Worm (Caenorhabditis elegans): Measurements from ENCODE around the gene Y55H10A.2.
A peak's percentile ranks its signal among the peaks of the same experiment; 100 is the strongest.
"Not testable (repeated sequence)": the region's sequence is repeated elsewhere in the genome, so short reads cannot be mapped to it uniquely, and the experiment has no call there.

Gene Y55H10A.2

ce11 chrIV:3363221-3363620 is at the start of gene Y55H10A.2:
Y55H10A.2 (plus strand) TSS chrIV:3363521.
- no peak for TF ChIP-seq ref-1 (GFP tag; conservative IDR thresholded peaks at IDR 0.05)
- TF ChIP-seq ztf-23 (GFP tag; IDR thresholded peaks at IDR 0.05): no peak
- no peak for TF ChIP-seq flt-1 (GFP tag; IDR thresholded peaks at IDR 0.05)
- no peak for TF ChIP-seq cog-1 (tag; optimal IDR thresholded peaks at IDR 0.05)
- no peak for TF ChIP-seq T22C8.4 (GFP tag; IDR thresholded peaks at IDR 0.05)
- no peak for TF ChIP-seq ztf-29 (GFP tag; IDR thresholded peaks at IDR 0.05)
- TF ChIP-seq tab-1 (GFP tag; IDR thresholded peaks at IDR 0.05): no peak

DNA sequence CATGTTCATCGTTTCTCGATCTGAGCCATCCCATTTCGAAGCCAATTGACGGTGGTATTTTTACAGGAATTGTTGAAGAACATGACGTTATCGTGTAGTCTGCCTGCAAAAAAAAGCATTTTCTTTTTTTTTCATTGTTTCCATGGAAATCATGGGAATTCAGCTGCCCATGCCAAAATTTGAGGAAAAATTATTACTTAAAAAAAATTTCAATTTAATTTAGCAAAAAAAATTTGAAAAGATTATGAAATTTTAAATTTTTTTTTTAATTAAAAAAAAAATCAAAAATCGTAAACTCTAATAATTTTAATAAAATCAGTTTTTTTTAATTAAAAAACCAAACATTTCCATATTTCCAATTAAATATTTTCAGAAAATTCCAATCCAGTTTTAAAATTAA is 31.6 kb upstream of the Y55H10A.2 start, which contains the start of gene F42A6.5:
Gene F42A6.5, minus strand, starts transcription at position 101 of the 400 bp plus-strand sequence.
- TF ChIP-seq T22C8.4 (GFP tag; IDR thresholded peaks at IDR 0.05); flt-1 (GFP tag; IDR thresholded peaks at IDR 0.05); cog-1 (tag; optimal IDR thresholded peaks at IDR 0.05): not testable (repeated sequence)

DNA sequence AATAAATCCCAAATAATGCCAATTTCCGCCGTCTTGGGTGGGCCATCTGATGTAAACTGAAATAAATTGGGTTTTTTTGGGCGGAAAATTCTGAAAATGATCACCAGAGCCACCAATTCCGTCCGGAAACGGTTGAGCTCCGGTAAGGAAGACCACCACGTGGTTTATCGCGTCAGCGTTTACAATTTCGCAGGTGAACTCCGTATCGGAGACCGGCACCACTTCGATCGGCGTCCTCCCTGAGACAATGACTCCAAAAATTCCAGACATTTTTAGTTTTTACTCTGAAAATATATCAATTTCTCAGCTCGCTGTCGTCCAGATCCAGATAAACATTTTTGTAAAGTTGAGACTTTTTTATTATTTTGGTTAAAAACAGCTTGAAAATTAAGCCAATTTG is 26.7 kb upstream of the Y55H10A.2 start, which contains the start of gene F42A6.6:
Gene F42A6.6, minus strand, starts transcription at position 289 of the 400 bp plus-strand sequence.
- TF ChIP-seq med-1 (GFP tag; optimal IDR thresholded peaks at IDR 0.05; ENCODE audit: insufficient read depth) (no peak), T22C8.4 (GFP tag; IDR thresholded peaks at IDR 0.05) (no peak), ztf-23 (GFP tag; IDR thresholded peaks at IDR 0.05) (0 out of 2 replicates have a peak, but pooled peaks have one; percentile 26)

DNA sequence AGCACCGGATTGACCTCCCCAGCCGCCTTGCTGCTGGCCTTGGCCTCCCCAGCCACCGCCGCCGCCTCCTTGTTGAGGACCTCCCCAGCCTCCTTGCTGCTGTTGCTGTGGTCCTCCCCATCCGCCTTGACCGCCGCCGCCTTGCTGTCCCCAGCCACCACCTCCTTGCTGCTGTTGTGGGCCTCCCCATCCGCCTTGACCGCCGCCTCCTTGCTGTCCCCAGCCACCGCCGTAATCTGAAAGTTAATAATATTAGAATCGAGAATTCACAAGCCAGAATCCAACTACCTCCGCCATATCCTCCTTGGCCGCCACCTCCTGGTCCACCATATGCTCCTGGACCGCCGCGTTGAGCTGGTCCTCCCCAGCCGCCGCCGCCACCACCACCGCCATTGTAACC is 26.0 kb upstream of the Y55H10A.2 start:
- TF ChIP-seq tab-1 (GFP tag; IDR thresholded peaks at IDR 0.05) (no peak; the same call in none of the 2 replicates), flt-1 (GFP tag; IDR thresholded peaks at IDR 0.05) (peak; percentile 74), ztf-23 (GFP tag; IDR thresholded peaks at IDR 0.05) (peak; percentile 72), med-1 (GFP tag; optimal IDR thresholded peaks at IDR 0.05; ENCODE audit: insufficient read depth) (no peak), ztf-29 (GFP tag; IDR thresholded peaks at IDR 0.05) (no peak), T22C8.4 (GFP tag; IDR thresholded peaks at IDR 0.05) (0 out of 2 replicates have a peak, but pooled peaks have one; percentile 25), klf-2 (GFP tag; conservative IDR thresholded peaks at IDR 0.05) (no peak), cog-1 (tag; optimal IDR thresholded peaks at IDR 0.05) (no peak), ref-1 (GFP tag; conservative IDR thresholded peaks at IDR 0.05) (peak; percentile 57)

DNA sequence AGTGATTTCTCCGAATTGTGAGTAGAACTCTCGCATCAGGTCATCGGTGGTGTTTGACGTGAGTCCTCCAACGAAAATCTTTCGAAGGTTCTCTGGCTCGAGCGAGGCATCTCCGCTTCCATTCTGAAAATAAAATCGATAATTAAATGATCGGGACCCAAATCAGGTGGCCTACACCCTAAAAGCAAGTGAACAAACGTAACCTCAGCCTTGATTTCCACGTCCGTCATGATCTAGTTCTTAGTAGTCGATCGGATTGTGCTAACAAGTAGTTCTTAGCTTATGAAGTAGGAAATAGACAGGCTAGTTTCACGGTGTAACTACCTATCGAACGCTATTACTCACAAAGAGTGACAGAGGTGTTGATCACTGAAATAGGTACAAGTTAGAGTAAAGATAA is 25.1 kb upstream of the Y55H10A.2 start:
- TF ChIP-seq cog-1 (tag; optimal IDR thresholded peaks at IDR 0.05) (no peak), klf-2 (GFP tag; conservative IDR thresholded peaks at IDR 0.05) (no peak), T22C8.4 (GFP tag; IDR thresholded peaks at IDR 0.05) (peak; percentile 40; the same call in 1 of the 2 replicates)

DNA sequence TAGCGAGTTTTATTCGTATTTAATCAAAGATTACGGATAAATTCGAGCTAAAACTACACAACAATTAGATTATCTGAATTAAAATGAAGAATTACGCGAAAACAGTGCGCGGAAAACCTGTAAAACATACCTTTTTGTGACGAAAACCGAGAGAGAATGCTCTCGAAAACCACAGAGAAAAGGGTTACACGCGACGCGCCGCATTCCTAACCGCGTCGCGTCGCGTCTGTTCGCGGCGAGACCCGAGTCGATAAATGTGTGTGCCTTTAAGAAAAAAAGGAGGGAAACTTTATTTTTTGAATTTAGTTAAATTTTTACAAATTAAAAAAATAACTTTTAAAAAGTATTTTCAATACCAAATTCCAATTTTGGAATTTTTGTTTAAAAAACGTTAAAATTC is 24.6 kb upstream of the Y55H10A.2 start, which contains the start of gene hrpa-1:
Gene hrpa-1, minus strand, starts transcription at position 192 of the 400 bp plus-strand sequence.
- TF ChIP-seq ztf-23 (GFP tag; IDR thresholded peaks at IDR 0.05) (0 out of 2 replicates have a peak, but pooled peaks have one; percentile 12), klf-2 (GFP tag; conservative IDR thresholded peaks at IDR 0.05) (no peak), tab-1 (GFP tag; IDR thresholded peaks at IDR 0.05) (no peak), med-1 (GFP tag; optimal IDR thresholded peaks at IDR 0.05; ENCODE audit: insufficient read depth) (no peak), T22C8.4 (GFP tag; IDR thresholded peaks at IDR 0.05) (no peak), ztf-29 (GFP tag; IDR thresholded peaks at IDR 0.05) (no peak), cog-1 (tag; optimal IDR thresholded peaks at IDR 0.05) (peak; percentile 51), flt-1 (GFP tag; IDR thresholded peaks at IDR 0.05) (no peak), ref-1 (GFP tag; conservative IDR thresholded peaks at IDR 0.05) (no peak)

- no peak for TF ChIP-seq flt-1 (GFP tag; IDR thresholded peaks at IDR 0.05)
- TF ChIP-seq T22C8.4 (GFP tag; IDR thresholded peaks at IDR 0.05): no peak
- TF ChIP-seq tab-1 (GFP tag; IDR thresholded peaks at IDR 0.05): no peak
- no peak for TF ChIP-seq cog-1 (tag; optimal IDR thresholded peaks at IDR 0.05)
- TF ChIP-seq med-1 (GFP tag; optimal IDR thresholded peaks at IDR 0.05; ENCODE audit: insufficient read depth): no peak
- no peak for TF ChIP-seq ztf-23 (GFP tag; IDR thresholded peaks at IDR 0.05)
- no peak for TF ChIP-seq ztf-29 (GFP tag; IDR thresholded peaks at IDR 0.05)
- TF ChIP-seq klf-2 (GFP tag; conservative IDR thresholded peaks at IDR 0.05): no peak
- no peak for TF ChIP-seq ref-1 (GFP tag; conservative IDR thresholded peaks at IDR 0.05)
Observed at ce11 chrIV:3341170-3341569, 22.2 kb upstream of the Y55H10A.2 start, which contains the start of gene F42A6.2. F42A6.2 (plus strand) TSS chrIV:3341470.

DNA sequence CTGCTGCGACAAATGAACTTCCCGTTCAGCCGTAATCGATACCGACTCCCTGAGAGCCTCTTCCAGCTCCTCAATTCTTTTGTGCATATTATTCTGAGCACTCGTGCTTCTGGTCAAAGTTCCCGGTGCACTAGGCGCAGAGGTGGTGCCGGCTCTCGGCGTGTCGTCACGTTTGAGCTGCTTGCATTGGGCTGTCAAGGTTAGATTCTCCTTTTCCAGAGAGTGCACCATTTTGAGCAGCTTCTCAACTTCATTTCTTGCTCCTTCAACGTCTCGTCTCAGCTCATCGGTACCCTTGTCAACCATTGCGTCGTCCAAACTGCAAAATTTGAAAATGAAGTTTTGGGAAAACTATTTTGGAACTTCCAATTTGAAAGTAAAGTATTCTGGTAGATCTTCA is 17.8 kb upstream of the Y55H10A.2 start:
- TF ChIP-seq med-1 (GFP tag; optimal IDR thresholded peaks at IDR 0.05; ENCODE audit: insufficient read depth) (no peak), cog-1 (tag; optimal IDR thresholded peaks at IDR 0.05) (no peak), ztf-23 (GFP tag; IDR thresholded peaks at IDR 0.05) (no peak), flt-1 (GFP tag; IDR thresholded peaks at IDR 0.05) (no peak), ref-1 (GFP tag; conservative IDR thresholded peaks at IDR 0.05) (no peak), tab-1 (GFP tag; IDR thresholded peaks at IDR 0.05) (no peak), T22C8.4 (GFP tag; IDR thresholded peaks at IDR 0.05) (no peak)

DNA sequence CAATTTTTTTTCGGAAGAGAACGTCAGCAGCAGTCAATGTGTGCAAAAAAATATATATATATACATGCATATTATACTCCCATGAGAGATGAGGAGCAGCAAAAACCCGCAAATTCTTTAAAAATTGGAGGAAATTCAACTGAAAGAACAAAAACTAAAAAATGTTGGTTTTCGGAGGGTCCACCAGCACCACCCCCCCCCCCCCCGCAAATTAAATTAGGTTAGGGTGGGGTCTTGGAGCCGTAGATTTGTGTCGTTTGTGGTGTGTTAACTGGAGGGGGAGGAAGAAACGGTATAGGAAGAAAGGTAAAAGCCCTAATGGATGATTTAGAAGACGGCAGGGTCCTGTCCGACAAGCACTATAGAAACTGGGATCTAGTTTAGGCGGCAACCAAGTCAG is 15.0 kb upstream of the Y55H10A.2 start:
- no peak for TF ChIP-seq ztf-23 (GFP tag; IDR thresholded peaks at IDR 0.05)
- no peak for TF ChIP-seq cog-1 (tag; optimal IDR thresholded peaks at IDR 0.05)
- no peak for TF ChIP-seq ztf-29 (GFP tag; IDR thresholded peaks at IDR 0.05)
- TF ChIP-seq flt-1 (GFP tag; IDR thresholded peaks at IDR 0.05): no peak
- TF ChIP-seq med-1 (GFP tag; optimal IDR thresholded peaks at IDR 0.05; ENCODE audit: insufficient read depth): no peak
- no peak for TF ChIP-seq ref-1 (GFP tag; conservative IDR thresholded peaks at IDR 0.05)
- no peak for TF ChIP-seq tab-1 (GFP tag; IDR thresholded peaks at IDR 0.05)
- TF ChIP-seq klf-2 (GFP tag; conservative IDR thresholded peaks at IDR 0.05): no peak
- no peak for TF ChIP-seq T22C8.4 (GFP tag; IDR thresholded peaks at IDR 0.05)

- TF ChIP-seq flt-1 (GFP tag; IDR thresholded peaks at IDR 0.05): no peak
- TF ChIP-seq ztf-23 (GFP tag; IDR thresholded peaks at IDR 0.05): no peak
- TF ChIP-seq T22C8.4 (GFP tag; IDR thresholded peaks at IDR 0.05): no peak
- no peak for TF ChIP-seq tab-1 (GFP tag; IDR thresholded peaks at IDR 0.05)
- TF ChIP-seq ztf-29 (GFP tag; IDR thresholded peaks at IDR 0.05): no peak
- TF ChIP-seq med-1 (GFP tag; optimal IDR thresholded peaks at IDR 0.05; ENCODE audit: insufficient read depth): no peak
Observed at ce11 chrIV:3349977-3350580, 13.2 kb upstream of the Y55H10A.2 start, which contains the start of gene elks-1. elks-1 (minus strand) TSS chrIV:3350027.

Measured in whole organism, midembryonic.